Fruit fly (Drosophila melanogaster) whole organism, embryonic: ENCODE results near the gene CG31637.

Experiments used
- ATbp ChIP-seq: fragments of 200-800 bp; sonication (Bioruptor generic); optimal IDR thresholded peaks from 2 replicates; lab custom pipeline; 2017; ENCODE audit warnings: missing biosample characterization, mild to moderate bottlenecking, missing genetic modification characterization, missing genetic modification reagents
- Awh ChIP-seq: fragments of 200-800 bp; sonication (Bioruptor generic); IDR thresholded peaks from 2 replicates; pipeline ENCODE4, ENCODE4 v1.3.6; 2022; ENCODE audit warnings: missing biosample characterization, missing genetic modification characterization
- CG11093 ChIP-seq: fragments of 200-800 bp; sonication (Bioruptor generic); IDR thresholded peaks from 3 replicates; pipeline ENCODE4 v1.3.6; 2022; ENCODE audit warnings: missing biosample characterization, missing genetic modification characterization
- CG12219 ChIP-seq: fragments of 200-800 bp; sonication (Bioruptor generic); optimal IDR thresholded peaks from 3 replicates; lab custom pipeline; 2018; ENCODE audit warnings: missing biosample characterization, mild to moderate bottlenecking, missing genetic modification characterization
- CG12659 ChIP-seq: fragments of 200-800 bp; sonication (Bioruptor generic); optimal IDR thresholded peaks from 3 replicates; lab custom pipeline; 2017; ENCODE audit warnings: mild to moderate bottlenecking, missing biosample characterization, missing genetic modification reagents, missing genetic modification characterization
- CG12942 ChIP-seq: fragments of 200-800 bp; sonication (Bioruptor generic); optimal IDR thresholded peaks from 3 replicates; lab custom pipeline; 2016; ENCODE audit warnings: missing biosample characterization, missing genetic modification characterization
- CG13894 ChIP-seq: fragments of 200-800 bp; sonication (Bioruptor generic); optimal IDR thresholded peaks from 3 replicates; lab custom pipeline; 2018; ENCODE audit warnings: missing biosample characterization, mild to moderate bottlenecking, missing genetic modification characterization, moderate library complexity
- CG14014 ChIP-seq: fragments of 200-800 bp; sonication (Bioruptor generic); IDR thresholded peaks from 2 replicates; pipeline ENCODE4 v1.3.6; 2022; ENCODE audit warnings: missing biosample characterization, missing genetic modification characterization
- CG14667 ChIP-seq: fragments of 200-800 bp; sonication (Bioruptor generic); IDR thresholded peaks from 2 replicates; pipeline ENCODE4 v1.3.6; 2022; ENCODE audit warnings: missing biosample characterization, missing genetic modification characterization
- CG14965 ChIP-seq: fragments of 200-800 bp; sonication (Bioruptor generic); optimal IDR thresholded peaks from 2 replicates; lab custom pipeline; 2016; ENCODE audit warnings: missing biosample characterization, missing genetic modification characterization, borderline replicate concordance
- CG15011 ChIP-seq: fragments of 200-800 bp; sonication (Bioruptor generic); optimal IDR thresholded peaks from 3 replicates; lab custom pipeline; 2018; ENCODE audit warnings: missing biosample characterization, mild to moderate bottlenecking, missing genetic modification characterization
- CG15269 ChIP-seq: fragments of 200-800 bp; sonication (Bioruptor generic); optimal IDR thresholded peaks from 2 replicates; lab custom pipeline; 2018; ENCODE audit warnings: missing biosample characterization, mild to moderate bottlenecking, missing genetic modification characterization, moderate library complexity
- CG2712 ChIP-seq: fragments of 200-800 bp; optimal IDR thresholded peaks from 3 replicates; lab custom pipeline; 2019; ENCODE audit warnings: missing biosample characterization, mild to moderate bottlenecking, missing genetic modification characterization, moderate library complexity
- CG30431 ChIP-seq: fragments of 200-800 bp; sonication (Bioruptor generic); optimal IDR thresholded peaks from 2 replicates; lab custom pipeline; 2017; ENCODE audit warnings: missing biosample characterization, missing genetic modification characterization
- CG31365 ChIP-seq: fragments of 200-800 bp; sonication (Bioruptor generic); optimal IDR thresholded peaks from 2 replicates; lab custom pipeline; 2018; ENCODE audit warnings: missing biosample characterization, mild to moderate bottlenecking, missing genetic modification characterization
- CG31388 ChIP-seq: fragments of 200-800 bp; sonication (Bioruptor generic); optimal IDR thresholded peaks from 2 replicates; lab custom pipeline; 2016; ENCODE audit warnings: missing biosample characterization, missing genetic modification characterization
- CG31441 ChIP-seq: fragments of 200-800 bp; sonication (Bioruptor generic); IDR thresholded peaks from 2 replicates; pipeline ENCODE4 v1.3.6; 2022; ENCODE audit warnings: missing biosample characterization, missing genetic modification characterization
- CG4424 ChIP-seq: fragments of 200-800 bp; sonication (Bioruptor generic); optimal IDR thresholded peaks from 3 replicates; lab custom pipeline; 2016; ENCODE audit warnings: missing biosample characterization, missing genetic modification characterization
- CG4707 ChIP-seq: fragments of 200-800 bp; sonication (Bioruptor generic); optimal IDR thresholded peaks from 2 replicates; lab custom pipeline; 2018; ENCODE audit warnings: missing biosample characterization, mild to moderate bottlenecking, missing genetic modification characterization, moderate library complexity
- CG4730 ChIP-seq: fragments of 200-800 bp; sonication (Bioruptor generic); IDR thresholded peaks from 2 replicates; pipeline ENCODE4 v1.3.6; 2022; ENCODE audit warnings: missing biosample characterization, missing genetic modification characterization
- CG4854 ChIP-seq: fragments of 200-800 bp; sonication (Bioruptor generic); optimal IDR thresholded peaks from 2 replicates; lab custom pipeline; 2016; ENCODE audit warnings: missing biosample characterization, missing genetic modification characterization, inconsistent platforms
- CG5245 ChIP-seq: fragments of 200-800 bp; sonication (Bioruptor generic); optimal IDR thresholded peaks from 3 replicates; lab custom pipeline; 2016; ENCODE audit warnings: missing biosample characterization, missing genetic modification characterization
- CG6254 ChIP-seq: fragments of 200-800 bp; sonication (Bioruptor generic); optimal IDR thresholded peaks from 3 replicates; lab custom pipeline; 2017; ENCODE audit warnings: mild to moderate bottlenecking, missing biosample characterization, missing genetic modification reagents, missing genetic modification characterization
- CG6765 ChIP-seq: fragments of 200-800 bp; sonication (Bioruptor generic); optimal IDR thresholded peaks from 3 replicates; lab custom pipeline; 2017; ENCODE audit warnings: missing biosample characterization, mild to moderate bottlenecking, missing genetic modification characterization
- CG8765 ChIP-seq: fragments of 200-800 bp; sonication (Bioruptor generic); IDR thresholded peaks from 2 replicates; pipeline ENCODE4 v1.3.6; 2022; ENCODE audit warnings: missing biosample characterization, missing genetic modification characterization
- CG9817 ChIP-seq: fragments of 200-800 bp; sonication (Bioruptor generic); optimal IDR thresholded peaks from 2 replicates; lab custom pipeline; 2018; ENCODE audit warnings: missing biosample characterization, mild to moderate bottlenecking, missing genetic modification characterization, moderate library complexity
- D19B ChIP-seq: fragments of 200-800 bp; sonication (Bioruptor generic); optimal IDR thresholded peaks from 2 replicates; lab custom pipeline; 2017; ENCODE audit warnings: missing biosample characterization, mild to moderate bottlenecking, missing genetic modification characterization
- Drgx ChIP-seq: fragments of 200-800 bp; sonication (Bioruptor generic); IDR thresholded peaks from 2 replicates; pipeline ENCODE4 v1.3.6; 2022; ENCODE audit warnings: missing biosample characterization, missing genetic modification characterization
- Fer3 ChIP-seq: fragments of 200-800 bp; sonication (Bioruptor generic); optimal IDR thresholded peaks from 2 replicates; lab custom pipeline; 2018; ENCODE audit warnings: missing biosample characterization, mild to moderate bottlenecking, missing genetic modification characterization, moderate library complexity
- MESR4 ChIP-seq: fragments of 200-800 bp; sonication (Bioruptor generic); optimal IDR thresholded peaks from 2 replicates; lab custom pipeline; 2018; ENCODE audit warnings: missing biosample characterization, mild to moderate bottlenecking, missing genetic modification characterization, moderate library complexity
- Six4 ChIP-seq: fragments of 200-800 bp; sonication (Bioruptor generic); optimal IDR thresholded peaks from 2 replicates; lab custom pipeline; 2016; ENCODE audit warnings: missing biosample characterization, missing genetic modification characterization
- Ssrp ChIP-seq: fragments of 200-800 bp; sonication (Bioruptor generic); optimal IDR thresholded peaks from 2 replicates; lab custom pipeline; 2018; ENCODE audit warnings: missing biosample characterization, mild to moderate bottlenecking, missing genetic modification characterization, moderate library complexity
- ara ChIP-seq: fragments of 200-800 bp; sonication (Bioruptor generic); IDR thresholded peaks from 2 replicates; pipeline ENCODE4 v1.3.6; 2022; ENCODE audit warnings: missing biosample characterization, missing genetic modification characterization
- bigmax ChIP-seq: fragments of 200-800 bp; sonication (Bioruptor generic); optimal IDR thresholded peaks from 2 replicates; lab custom pipeline; 2018; ENCODE audit warnings: missing biosample characterization, mild to moderate bottlenecking, missing genetic modification characterization
- chm ChIP-seq: fragments of 200-800 bp; sonication (Bioruptor generic); IDR thresholded peaks from 2 replicates; pipeline ENCODE4 v1.3.6; 2022; ENCODE audit warnings: missing biosample characterization, missing genetic modification characterization
- corto ChIP-seq: fragments of 200-800 bp; sonication (Bioruptor generic); optimal IDR thresholded peaks from 2 replicates; lab custom pipeline; 2016; ENCODE audit warnings: missing biosample characterization, mild to moderate bottlenecking, missing genetic modification characterization, moderate library complexity
- crc ChIP-seq: fragments of 200-800 bp; sonication (Bioruptor generic); optimal IDR thresholded peaks from 2 replicates; lab custom pipeline; 2016; ENCODE audit warnings: missing biosample characterization, missing genetic modification characterization
- dati ChIP-seq: fragments of 200-800 bp; sonication (Bioruptor generic); IDR thresholded peaks from 2 replicates; pipeline ENCODE4 v1.3.6; 2022; ENCODE audit warnings: missing biosample characterization, missing genetic modification characterization
- dpn ChIP-seq, 2 experiments: fragments of 200-800 bp; sonication (Bioruptor generic); optimal IDR thresholded peaks; 3 replicates each; lab custom pipeline; 2016; ENCODE audit warnings: missing biosample characterization in 2 of 2, missing genetic modification characterization in 2 of 2
- eyg ChIP-seq: fragments of 200-800 bp; sonication (Bioruptor generic); optimal IDR thresholded peaks from 3 replicates; lab custom pipeline; 2016; ENCODE audit warnings: missing biosample characterization, missing genetic modification characterization
- gcm ChIP-seq: fragments of 200-800 bp; sonication (Bioruptor generic); optimal IDR thresholded peaks from 2 replicates; lab custom pipeline; 2019; ENCODE audit warnings: missing biosample characterization, mild to moderate bottlenecking, missing genetic modification characterization, moderate library complexity
- ken ChIP-seq: fragments of 200-800 bp; sonication (Bioruptor generic); IDR thresholded peaks from 3 replicates; pipeline ENCODE4 v1.3.6; 2022; ENCODE audit warnings: missing biosample characterization, missing genetic modification characterization
- p53 ChIP-seq: fragments of 200-800 bp; sonication (Bioruptor generic); optimal IDR thresholded peaks from 2 replicates; lab custom pipeline; 2016; ENCODE audit warnings: missing biosample characterization, missing genetic modification characterization
- psq ChIP-seq: fragments of 200-800 bp; sonication (Bioruptor generic); optimal IDR thresholded peaks from 2 replicates; lab custom pipeline; 2017; ENCODE audit warnings: missing biosample characterization, missing genetic modification characterization
- ro ChIP-seq: fragments of 200-800 bp; sonication (Bioruptor generic); IDR thresholded peaks from 2 replicates; pipeline ENCODE4 v1.3.6; 2022; ENCODE audit warnings: missing biosample characterization, missing genetic modification characterization
- schlank ChIP-seq: fragments of 200-800 bp; sonication (Bioruptor generic); optimal IDR thresholded peaks from 2 replicates; lab custom pipeline; 2018; ENCODE audit warnings: missing biosample characterization, mild to moderate bottlenecking, missing genetic modification characterization
- tap ChIP-seq: fragments of 200-800 bp; optimal IDR thresholded peaks from 3 replicates; lab custom pipeline; 2019; ENCODE audit warnings: missing biosample characterization, mild to moderate bottlenecking, missing genetic modification characterization, moderate library complexity
- tgo ChIP-seq: fragments of 200-800 bp; sonication (Bioruptor generic); IDR thresholded peaks from 3 replicates; pipeline ENCODE4 v1.3.6; 2022; ENCODE audit warnings: missing biosample characterization, missing genetic modification characterization
- vnd ChIP-seq: fragments of 200-800 bp; sonication (Bioruptor generic); IDR thresholded peaks from 3 replicates; pipeline ENCODE4 v1.3.6; 2022; ENCODE audit warnings: missing biosample characterization, missing genetic modification characterization; ENCODE audit not compliant: partially characterized antibody
- zen ChIP-seq: fragments of 200-800 bp; sonication (Bioruptor generic); optimal IDR thresholded peaks from 3 replicates; lab custom pipeline; 2018; ENCODE audit warnings: missing biosample characterization, mild to moderate bottlenecking, missing genetic modification characterization, moderate library complexity
- zfh1 ChIP-seq: fragments of 200-800 bp; sonication (Bioruptor generic); IDR thresholded peaks from 3 replicates; pipeline ENCODE4 v1.3.6; 2022; ENCODE audit warnings: missing biosample characterization, missing genetic modification characterization

Gene CG31637

DNA sequence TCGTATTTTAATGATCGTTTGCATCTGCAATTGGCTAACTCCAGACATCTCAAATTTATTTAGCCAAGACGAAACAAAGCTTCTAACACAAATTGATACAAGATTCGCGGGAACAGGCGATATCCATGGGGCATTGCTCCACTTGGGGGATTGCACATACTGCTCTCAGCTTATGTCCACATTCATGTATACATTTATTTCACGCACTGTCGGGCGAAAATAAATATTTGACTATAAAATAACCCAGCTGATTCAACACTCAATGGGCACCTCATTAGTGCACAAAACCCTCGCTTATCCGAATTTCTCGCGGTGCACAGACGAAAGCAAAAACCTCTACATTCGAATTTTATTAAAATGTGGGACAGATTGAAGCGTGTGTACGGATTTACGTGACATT is 37.0 kb upstream of the CG31637 start (continued):
- TF ChIP-seq Drgx (GFP tag; lab: Robert Waterston, UW) = no peak
- TF ChIP-seq CG12659 (GFP tag; lab: Kevin White, UChicago) = peak; percentile 18
- TF ChIP-seq ATbp (GFP tag; lab: Kevin White, UChicago) = peak; percentile 77
- TF ChIP-seq zfh1 (GFP tag; lab: Robert Waterston, UW) = peak; percentile 46; the same call in 1 of the 3 replicates
- peak; percentile 16 for TF ChIP-seq CG2712 (tag; lab: Kevin White, UChicago)
- TF ChIP-seq psq = no peak
- no peak for TF ChIP-seq CG8765 (GFP tag; lab: Robert Waterston, UW)
- TF ChIP-seq bigmax = no peak
- TF ChIP-seq Awh = peak; percentile 46; the same call in 1 of the 2 replicates
- peak; percentile 44; the same call in 1 of the 2 replicates for TF ChIP-seq chm (GFP tag; lab: Robert Waterston, UW)
- peak; percentile 55 for TF ChIP-seq CG4707 (GFP tag; lab: Kevin White, UChicago)
- peak; percentile 56 for TF ChIP-seq CG12219 (GFP tag; lab: Kevin White, UChicago)
- no peak for TF ChIP-seq p53 (GFP tag; lab: Kevin White, UChicago)
- no peak for TF ChIP-seq ro (GFP tag; lab: Robert Waterston, UW)
- peak; percentile 0 for TF ChIP-seq CG9817
- TF ChIP-seq CG14965 (GFP tag; lab: Kevin White, UChicago) = no peak
- TF ChIP-seq ara = 0 out of 2 replicates have a peak, but pooled peaks have one; percentile 4
- TF ChIP-seq CG6254 (GFP tag; lab: Kevin White, UChicago) = no peak
- TF ChIP-seq CG15011 (GFP tag; lab: Kevin White, UChicago) = no peak
- no peak for TF ChIP-seq MESR4
- peak; percentile 10 for TF ChIP-seq CG31365
- TF ChIP-seq CG4854 (GFP tag; lab: Kevin White, UChicago) = peak; percentile 23
- TF ChIP-seq CG31441 (GFP tag; lab: Robert Waterston, UW) = no peak
- TF ChIP-seq CG15269 (tag; lab: Kevin White, UChicago) = peak; percentile 16
- no peak for TF ChIP-seq corto
- TF ChIP-seq dpn (GFP tag; optimal IDR thresholded peaks at IDR 0.05; lab: Kevin White, UChicago) = peak in 1 of 2 experiments; percentile 20
- TF ChIP-seq CG12942 (GFP tag; lab: Kevin White, UChicago) = no peak
- TF ChIP-seq CG14014 = no peak
- TF ChIP-seq D19B (GFP tag; lab: Kevin White, UChicago) = no peak
- peak; percentile 24 for TF ChIP-seq CG6765 (GFP tag; lab: Kevin White, UChicago)
- no peak for TF ChIP-seq Six4 (GFP tag; lab: Kevin White, UChicago)
- no peak for TF ChIP-seq ken
- peak; percentile 37 for TF ChIP-seq Fer3
- no peak for TF ChIP-seq Ssrp (tag; lab: Kevin White, UChicago)
- no peak for TF ChIP-seq CG11093 (GFP tag; lab: Robert Waterston, UW)
- no peak for TF ChIP-seq CG4424 (GFP tag; lab: Kevin White, UChicago)
- TF ChIP-seq zen (tag; lab: Kevin White, UChicago) = no peak
- TF ChIP-seq CG5245 (GFP tag; lab: Kevin White, UChicago) = no peak
- TF ChIP-seq tap = peak; percentile 15
- no peak for TF ChIP-seq CG13894 (tag; lab: Kevin White, UChicago)
- no peak for TF ChIP-seq CG31388 (GFP tag; lab: Kevin White, UChicago)
- no peak for TF ChIP-seq eyg (GFP tag; lab: Kevin White, UChicago)
- TF ChIP-seq CG30431 (GFP tag; lab: Kevin White, UChicago) = no peak
- TF ChIP-seq dati (GFP tag; lab: Robert Waterston, UW) = no peak
- TF ChIP-seq vnd (GFP tag; lab: Robert Waterston, UW) = no peak
- TF ChIP-seq CG4730 (GFP tag; lab: Robert Waterston, UW) = no peak
- TF ChIP-seq crc (GFP tag; lab: Kevin White, UChicago) = no peak
- no peak for TF ChIP-seq CG14667 (GFP tag; lab: Robert Waterston, UW)
- no peak for TF ChIP-seq schlank (tag; lab: Kevin White, UChicago)
- peak; percentile 37 for TF ChIP-seq gcm (GFP tag; lab: Kevin White, UChicago)
- TF ChIP-seq tgo (GFP tag; lab: Robert Waterston, UW) = no peak
